Fruit fly (Drosophila melanogaster) whole organism, embryonic: ENCODE data around the gene Obp28a.
A peak's percentile ranks its signal among the peaks of the same experiment; 100 is the strongest.

Source experiments
- B-H1 ChIP-seq: fragments of 200-800 bp; sonication (Bioruptor generic); IDR thresholded peaks from 3 replicates; pipeline ENCODE4 v1.3.6; 2022; ENCODE audit warnings: missing biosample characterization, missing genetic modification characterization
- Bdp1 ChIP-seq: fragments of 200-800 bp; sonication (Bioruptor generic); optimal IDR thresholded peaks from 3 replicates; lab custom pipeline; 2016; ENCODE audit warnings: missing biosample characterization, missing genetic modification characterization
- CG10267 ChIP-seq: fragments of 200-800 bp; sonication (Bioruptor generic); optimal IDR thresholded peaks from 2 replicates; lab custom pipeline; 2018; ENCODE audit warnings: missing biosample characterization, mild to moderate bottlenecking, missing genetic modification characterization, moderate library complexity
- CG10274 ChIP-seq: fragments of 200-800 bp; sonication (Bioruptor generic); optimal IDR thresholded peaks from 3 replicates; lab custom pipeline; 2017; ENCODE audit warnings: missing biosample characterization, mild to moderate bottlenecking, missing genetic modification characterization
- CG10543 ChIP-seq: fragments of 200-800 bp; sonication (Bioruptor generic); optimal IDR thresholded peaks from 3 replicates; lab custom pipeline; 2017; ENCODE audit warnings: missing biosample characterization, mild to moderate bottlenecking, missing genetic modification characterization, moderate library complexity
- CG11093 ChIP-seq: fragments of 200-800 bp; sonication (Bioruptor generic); IDR thresholded peaks from 3 replicates; pipeline ENCODE4 v1.3.6; 2022; ENCODE audit warnings: missing biosample characterization, missing genetic modification characterization
- CG12071 ChIP-seq: fragments of 200-800 bp; sonication (Bioruptor generic); optimal IDR thresholded peaks from 3 replicates; lab custom pipeline; 2018; ENCODE audit warnings: missing biosample characterization, mild to moderate bottlenecking, missing genetic modification characterization
- CG13287 ChIP-seq: fragments of 200-800 bp; sonication (Bioruptor generic); IDR thresholded peaks from 2 replicates; pipeline ENCODE4 v1.3.6; 2022; ENCODE audit warnings: missing biosample characterization, missing genetic modification characterization; ENCODE audit not compliant: partially characterized antibody
- CG14441 ChIP-seq: fragments of 200-800 bp; sonication (Bioruptor generic); IDR thresholded peaks from 2 replicates; pipeline ENCODE4 v1.3.6; 2022; ENCODE audit warnings: missing biosample characterization, missing genetic modification characterization
- CG16815 ChIP-seq: fragments of 200-800 bp; sonication (Bioruptor generic); optimal IDR thresholded peaks from 3 replicates; lab custom pipeline; 2017; ENCODE audit warnings: missing biosample characterization, mild to moderate bottlenecking, missing genetic modification characterization
- CG17829 ChIP-seq: fragments of 200-800 bp; optimal IDR thresholded peaks from 2 replicates; lab custom pipeline; 2019; ENCODE audit warnings: missing biosample characterization, mild to moderate bottlenecking, missing genetic modification characterization, moderate library complexity
- CG2116 ChIP-seq: fragments of 200-800 bp; sonication (Bioruptor generic); optimal IDR thresholded peaks from 3 replicates; lab custom pipeline; 2018; ENCODE audit warnings: missing biosample characterization, mild to moderate bottlenecking, missing genetic modification characterization
- CG3847 ChIP-seq: fragments of 200-800 bp; sonication (Bioruptor generic); IDR thresholded peaks from 2 replicates; pipeline ENCODE4 v1.3.6; 2022; ENCODE audit warnings: missing biosample characterization, missing genetic modification characterization
- CG4854 ChIP-seq: fragments of 200-800 bp; sonication (Bioruptor generic); optimal IDR thresholded peaks from 2 replicates; lab custom pipeline; 2016; ENCODE audit warnings: missing biosample characterization, missing genetic modification characterization, inconsistent platforms
- CG5245 ChIP-seq: fragments of 200-800 bp; sonication (Bioruptor generic); optimal IDR thresholded peaks from 3 replicates; lab custom pipeline; 2016; ENCODE audit warnings: missing biosample characterization, missing genetic modification characterization
- CG6683 ChIP-seq: fragments of 200-800 bp; sonication (Bioruptor generic); optimal IDR thresholded peaks from 2 replicates; lab custom pipeline; 2017; ENCODE audit warnings: missing biosample characterization, mild to moderate bottlenecking, missing genetic modification characterization, missing genetic modification reagents
- CG7556 ChIP-seq: fragments of 200-800 bp; sonication (Bioruptor generic); optimal IDR thresholded peaks from 2 replicates; lab custom pipeline; 2017; ENCODE audit warnings: missing biosample characterization, mild to moderate bottlenecking, missing genetic modification characterization
- CHES-1-like ChIP-seq: fragments of 200-800 bp; sonication (Bioruptor generic); optimal IDR thresholded peaks from 2 replicates; lab custom pipeline; 2016; ENCODE audit warnings: missing biosample characterization, missing genetic modification characterization
- CoRest ChIP-seq: fragments of 200-800 bp; sonication (Bioruptor generic); optimal IDR thresholded peaks from 3 replicates; lab custom pipeline; 2018; ENCODE audit warnings: missing biosample characterization, mild to moderate bottlenecking, missing genetic modification characterization, moderate library complexity
- Dbx ChIP-seq: fragments of 200-800 bp; sonication (Bioruptor generic); IDR thresholded peaks from 3 replicates; pipeline ENCODE4 v1.3.6; 2022; ENCODE audit warnings: missing biosample characterization, missing genetic modification characterization
- Fer2 ChIP-seq: fragments of 200-800 bp; sonication (Bioruptor generic); optimal IDR thresholded peaks from 2 replicates; lab custom pipeline; 2018; ENCODE audit warnings: missing biosample characterization, mild to moderate bottlenecking, missing genetic modification characterization, moderate library complexity
- Gsc ChIP-seq: fragments of 200-800 bp; sonication (Bioruptor generic); IDR thresholded peaks from 2 replicates; pipeline ENCODE4 v1.3.6; 2022; ENCODE audit warnings: missing biosample characterization, missing genetic modification characterization
- Hsf ChIP-seq: fragments of 200-800 bp; sonication (Bioruptor generic); optimal IDR thresholded peaks from 3 replicates; lab custom pipeline; 2016; ENCODE audit warnings: missing biosample characterization, missing genetic modification characterization
- MTF-1 ChIP-seq: fragments of 200-800 bp; sonication (Bioruptor generic); optimal IDR thresholded peaks from 2 replicates; lab custom pipeline; 2018; ENCODE audit warnings: missing biosample characterization, mild to moderate bottlenecking, missing genetic modification characterization, borderline replicate concordance
- NfI ChIP-seq: fragments of 200-800 bp; sonication (Bioruptor generic); optimal IDR thresholded peaks from 3 replicates; lab custom pipeline; 2018; ENCODE audit warnings: missing biosample characterization, mild to moderate bottlenecking, missing genetic modification characterization, moderate library complexity
- PHDP ChIP-seq: fragments of 200-800 bp; sonication (Bioruptor generic); optimal IDR thresholded peaks from 3 replicates; lab custom pipeline; 2018; ENCODE audit warnings: missing biosample characterization, mild to moderate bottlenecking, missing genetic modification characterization, moderate library complexity
- Pdp1 ChIP-seq, 2 experiments: fragments of 200-800 bp; sonication (Bioruptor generic); optimal IDR thresholded peaks; 3 replicates each; lab custom pipeline; 2016; ENCODE audit warnings: missing biosample characterization in 2 of 2, missing genetic modification characterization in 2 of 2, mild to moderate bottlenecking in 1 of 2, moderate library complexity in 1 of 2
- Sry-δ ChIP-seq: fragments of 200-800 bp; sonication (Bioruptor generic); optimal IDR thresholded peaks from 2 replicates; lab custom pipeline; 2016; ENCODE audit warnings: missing biosample characterization, missing genetic modification characterization
- amos ChIP-seq: fragments of 200-800 bp; sonication (Bioruptor generic); IDR thresholded peaks from 2 replicates; pipeline ENCODE4 v1.3.6; 2022; ENCODE audit warnings: missing biosample characterization, missing genetic modification characterization; ENCODE audit not compliant: partially characterized antibody
- ap ChIP-seq: fragments of 200-800 bp; sonication (Bioruptor generic); IDR thresholded peaks from 2 replicates; pipeline ENCODE4 v1.3.6; 2022; ENCODE audit warnings: missing biosample characterization, missing genetic modification characterization
- ara ChIP-seq: fragments of 200-800 bp; sonication (Bioruptor generic); IDR thresholded peaks from 2 replicates; pipeline ENCODE4 v1.3.6; 2022; ENCODE audit warnings: missing biosample characterization, missing genetic modification characterization
- ato ChIP-seq: fragments of 200-800 bp; sonication (Bioruptor generic); IDR thresholded peaks from 2 replicates; pipeline ENCODE4 v1.3.6; 2022; ENCODE audit warnings: missing biosample characterization, missing genetic modification characterization; ENCODE audit not compliant: partially characterized antibody
- chinmo ChIP-seq: fragments of 200-800 bp; sonication (Bioruptor generic); IDR thresholded peaks from 4 replicates; pipeline ENCODE4 v1.3.6; 2022; ENCODE audit warnings: missing biosample characterization, missing genetic modification characterization; ENCODE audit not compliant: partially characterized antibody
- cwo ChIP-seq: fragments of 200-800 bp; sonication (Bioruptor generic); optimal IDR thresholded peaks from 3 replicates; lab custom pipeline; 2017; ENCODE audit warnings: missing biosample characterization, missing genetic modification characterization, mild to moderate bottlenecking, moderate library complexity, missing genetic modification reagents
- fd102C ChIP-seq: fragments of 200-800 bp; sonication (Bioruptor generic); optimal IDR thresholded peaks from 2 replicates; lab custom pipeline; 2018; ENCODE audit warnings: missing biosample characterization, mild to moderate bottlenecking, missing genetic modification characterization, moderate library complexity
- fu2 ChIP-seq: fragments of 200-800 bp; sonication (Bioruptor generic); optimal IDR thresholded peaks from 2 replicates; lab custom pipeline; 2016; ENCODE audit warnings: missing biosample characterization, missing genetic modification characterization
- gcm2 ChIP-seq: fragments of 200-800 bp; sonication (Bioruptor generic); optimal IDR thresholded peaks from 2 replicates; lab custom pipeline; 2016; ENCODE audit warnings: missing biosample characterization, missing genetic modification characterization
- gem ChIP-seq: fragments of 200-800 bp; sonication (Bioruptor generic); optimal IDR thresholded peaks from 2 replicates; lab custom pipeline; 2019; ENCODE audit warnings: missing biosample characterization, mild to moderate bottlenecking, missing genetic modification characterization, moderate library complexity
- her ChIP-seq: fragments of 200-800 bp; sonication (Bioruptor generic); optimal IDR thresholded peaks from 2 replicates; lab custom pipeline; 2016; ENCODE audit warnings: missing biosample characterization, missing genetic modification characterization
- lab ChIP-seq: fragments of 200-800 bp; sonication (Bioruptor generic); optimal IDR thresholded peaks from 3 replicates; lab custom pipeline; 2017; ENCODE audit warnings: missing biosample characterization, missing genetic modification characterization, mild to moderate bottlenecking, moderate library complexity, missing genetic modification reagents
- lola ChIP-seq, 3 experiments: fragments of >200 bp in 2 of 3; fragments of 200-800 bp in 1 of 3; sonication (Bioruptor generic) in 1 of 3; optimal IDR thresholded peaks; 2 replicates each; lab custom pipeline; 2017 to 2019; ENCODE audit warnings: missing biosample characterization in 3 of 3, missing genetic modification characterization in 3 of 3, mild to moderate bottlenecking in 1 of 3, moderate library complexity in 1 of 3
- nau ChIP-seq: fragments of 200-800 bp; sonication (Bioruptor generic); optimal IDR thresholded peaks from 3 replicates; lab custom pipeline; 2017; ENCODE audit warnings: missing biosample characterization, mild to moderate bottlenecking, missing genetic modification characterization, missing genetic modification reagents
- nmo ChIP-seq: fragments of 200-800 bp; sonication (Bioruptor generic); optimal IDR thresholded peaks from 2 replicates; lab custom pipeline; 2018; ENCODE audit warnings: missing biosample characterization, mild to moderate bottlenecking, missing genetic modification characterization, moderate library complexity
- psq ChIP-seq: fragments of 200-800 bp; sonication (Bioruptor generic); optimal IDR thresholded peaks from 2 replicates; lab custom pipeline; 2017; ENCODE audit warnings: missing biosample characterization, missing genetic modification characterization
- rib ChIP-seq: fragments of 200-800 bp; sonication (Bioruptor generic); IDR thresholded peaks from 2 replicates; pipeline ENCODE4 v1.3.6; 2022; ENCODE audit warnings: missing biosample characterization, missing genetic modification characterization
- slbo ChIP-seq: fragments of 200-800 bp; sonication (Bioruptor generic); IDR thresholded peaks from 2 replicates; pipeline ENCODE4 v1.3.6; 2022; ENCODE audit warnings: missing biosample characterization, missing genetic modification characterization
- sug ChIP-seq: fragments of 200-800 bp; optimal IDR thresholded peaks from 2 replicates; lab custom pipeline; 2019; ENCODE audit warnings: missing biosample characterization, mild to moderate bottlenecking, missing genetic modification characterization, moderate library complexity
- vvl ChIP-seq: fragments of 200-800 bp; sonication (Bioruptor generic); IDR thresholded peaks from 2 replicates; pipeline ENCODE4 v1.3.6; 2022; ENCODE audit warnings: missing biosample characterization, missing genetic modification characterization
- zf30C ChIP-seq: fragments of 200-800 bp; sonication (Bioruptor generic); optimal IDR thresholded peaks from 3 replicates; lab custom pipeline; 2018; ENCODE audit warnings: missing biosample characterization, mild to moderate bottlenecking, missing genetic modification characterization
- zfh2 ChIP-seq: fragments of 200-800 bp; sonication (Bioruptor generic); optimal IDR thresholded peaks from 2 replicates; lab custom pipeline; 2016; ENCODE audit warnings: missing biosample characterization, missing genetic modification characterization

Obp28a gene

dm6 chr2L:7491902-7492301 is 5.3 kb downstream of the Obp28a start (continued):
- no peak for TF ChIP-seq CG11093 (GFP tag; lab: Robert Waterston, UW)
- TF ChIP-seq nau (GFP tag; lab: Kevin White, UChicago), result peak; percentile 28
- peak; percentile 57; the same call in 1 of the 2 replicates for TF ChIP-seq ara (GFP tag; lab: Robert Waterston, UW)
- TF ChIP-seq slbo, result peak; percentile 47
- 0 out of 2 replicates have a peak, but pooled peaks have one; percentile 26 for TF ChIP-seq ap
- TF ChIP-seq CG12071 (GFP tag; lab: Kevin White, UChicago), result no peak
- TF ChIP-seq CG6683 (GFP tag; lab: Kevin White, UChicago), result no peak
- no peak for TF ChIP-seq chinmo (GFP tag; lab: Robert Waterston, UW)
- peak; percentile 48 for TF ChIP-seq CG10267 (tag; lab: Kevin White, UChicago)
- no peak for TF ChIP-seq psq (GFP tag; lab: Kevin White, UChicago)
- TF ChIP-seq CHES-1-like (GFP tag; lab: Kevin White, UChicago), result no peak
- no peak for TF ChIP-seq MTF-1 (GFP tag; lab: Kevin White, UChicago)
- TF ChIP-seq CG13287, result no peak
- peak; percentile 4 for TF ChIP-seq CG5245 (GFP tag; lab: Kevin White, UChicago)
- no peak for TF ChIP-seq her (GFP tag; lab: Kevin White, UChicago)
- TF ChIP-seq lola (GFP tag; optimal IDR thresholded peaks at IDR 0.05; lab: Kevin White, UChicago), result peak in 1 of 3 experiments; percentile 16
- TF ChIP-seq Dbx (GFP tag; lab: Robert Waterston, UW), result no peak
- TF ChIP-seq CG14441 (GFP tag; lab: Robert Waterston, UW), result peak; percentile 74
- no peak for TF ChIP-seq sug (tag; lab: Kevin White, UChicago)
- no peak for TF ChIP-seq CG10543 (GFP tag; lab: Kevin White, UChicago)
- TF ChIP-seq zfh2, result no peak
- no peak for TF ChIP-seq Pdp1 (GFP tag; optimal IDR thresholded peaks at IDR 0.05; lab: Kevin White, UChicago)
- TF ChIP-seq CG7556 (GFP tag; lab: Kevin White, UChicago), result peak; percentile 26
- TF ChIP-seq fu2 (GFP tag; lab: Kevin White, UChicago), result no peak
- TF ChIP-seq vvl (GFP tag; lab: Robert Waterston, UW), result peak; percentile 69
- TF ChIP-seq Gsc (GFP tag; lab: Robert Waterston, UW), result no peak
- no peak for TF ChIP-seq ato (GFP tag; lab: Robert Waterston, UW)
- peak; percentile 52; the same call in 1 of the 3 replicates for TF ChIP-seq B-H1 (GFP tag; lab: Robert Waterston, UW)
- no peak for TF ChIP-seq Sry-δ (GFP tag; lab: Kevin White, UChicago)
- no peak for TF ChIP-seq zf30C (GFP tag; lab: Kevin White, UChicago)
- TF ChIP-seq Bdp1 (GFP tag; lab: Kevin White, UChicago), result no peak
- peak; percentile 42 for TF ChIP-seq cwo (GFP tag; lab: Kevin White, UChicago)
- no peak for TF ChIP-seq CG16815
- TF ChIP-seq lab (GFP tag; lab: Kevin White, UChicago), result peak; percentile 66
- no peak for TF ChIP-seq amos (GFP tag; lab: Robert Waterston, UW)
- TF ChIP-seq Fer2 (tag; lab: Kevin White, UChicago), result no peak
- peak; percentile 25; the same call in 1 of the 2 replicates for TF ChIP-seq CG3847
- no peak for TF ChIP-seq rib (GFP tag; lab: Robert Waterston, UW)
- peak; percentile 11 for TF ChIP-seq Hsf (GFP tag; lab: Kevin White, UChicago)
- TF ChIP-seq gem (tag; lab: Kevin White, UChicago), result peak; percentile 81
- TF ChIP-seq CG2116 (GFP tag; lab: Kevin White, UChicago), result no peak
- TF ChIP-seq gcm2 (GFP tag; lab: Kevin White, UChicago), result no peak
- no peak for TF ChIP-seq fd102C (GFP tag; lab: Kevin White, UChicago)
- peak; percentile 49 for TF ChIP-seq CoRest
- TF ChIP-seq CG4854, result no peak
- peak; percentile 69 for TF ChIP-seq PHDP (tag; lab: Kevin White, UChicago)
- peak; percentile 53 for TF ChIP-seq CG17829 (tag; lab: Kevin White, UChicago)
- TF ChIP-seq NfI (GFP tag; lab: Kevin White, UChicago), result no peak
- TF ChIP-seq CG10274 (GFP tag; lab: Kevin White, UChicago), result no peak
- peak; percentile 54 for TF ChIP-seq nmo
